Fruit fly (Drosophila melanogaster): Measurements from ENCODE around the gene CG42831.

DNA sequence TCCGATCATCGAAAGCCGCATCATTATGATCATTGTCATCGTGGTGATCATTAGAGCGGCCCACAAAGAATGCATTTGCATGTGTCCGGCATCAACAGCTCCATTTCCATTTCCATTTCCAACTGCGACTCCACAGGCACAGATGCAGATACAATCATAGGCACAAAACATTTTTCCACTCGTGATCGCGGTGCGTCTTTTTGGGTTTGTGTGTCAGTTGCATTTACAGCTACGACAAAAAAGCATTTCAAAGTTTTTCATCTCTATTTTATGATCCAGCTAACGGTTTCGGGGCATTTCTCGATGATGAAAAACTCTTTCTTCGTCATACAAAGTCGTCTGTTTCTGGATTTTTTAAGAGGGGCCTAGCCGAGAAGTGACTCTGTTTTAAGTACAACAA is 39.4 kb upstream of the CG42831 start:
- TF ChIP-seq CG15336 (GFP tag; IDR thresholded peaks at IDR 0.05) (no peak), Eip75B (GFP tag; optimal IDR thresholded peaks at IDR 0.05) (no peak), acj6 (GFP tag; optimal IDR thresholded peaks at IDR 0.05) (no peak)

Measured in whole organism, prepupa.